Worm (Caenorhabditis elegans): ENCODE measurements around the gene K10H10.7.

- TF ChIP-seq klf-2 (GFP tag; conservative IDR thresholded peaks at IDR 0.05) = no peak
- TF ChIP-seq med-1 (GFP tag; optimal IDR thresholded peaks at IDR 0.05; ENCODE audit: insufficient read depth) = no peak
- TF ChIP-seq ref-1 (GFP tag; conservative IDR thresholded peaks at IDR 0.05) = no peak
- TF ChIP-seq ztf-23 (GFP tag; IDR thresholded peaks at IDR 0.05) = no peak
- no peak for TF ChIP-seq flt-1 (GFP tag; IDR thresholded peaks at IDR 0.05)
- TF ChIP-seq tab-1 (GFP tag; IDR thresholded peaks at IDR 0.05) = no peak
Measured at ce11 chrII:14523645-14524223, 16.3 kb upstream of the K10H10.7 start, which contains the start of gene pot-2.

All from whole organism, midembryonic.